Fruit fly (Drosophila melanogaster): ENCODE results near the gene CG14715.

The CG14715 gene

dm6 chr3R:11639946-11640588, 34.0 kb upstream of the CG14715 start (continued):
- peak; percentile 62 for TF ChIP-seq fru (GFP tag; optimal IDR thresholded peaks at IDR 0.05)
- TF ChIP-seq Mio (GFP tag; optimal IDR thresholded peaks at IDR 0.05): no peak
- TF ChIP-seq br (GFP tag; optimal IDR thresholded peaks at IDR 0.05): no peak

dm6 chr3R:11646826-11647225, 27.2 kb upstream of the CG14715 start:
- TF ChIP-seq dl (GFP tag; optimal IDR thresholded peaks at IDR 0.05; ENCODE audit: insufficient read depth in 1 of 2, partially characterized antibody in 2 of 2) (peak in 1 of 2 experiments; percentile 8), pan (optimal IDR thresholded peaks at IDR 0.05) (no peak), Vsx2 (GFP tag; optimal IDR thresholded peaks at IDR 0.05; ENCODE audit: partially characterized antibody) (no peak)

- TF ChIP-seq OdsH (GFP tag; optimal IDR thresholded peaks at IDR 0.05) (no peak), tai (GFP tag; optimal IDR thresholded peaks at IDR 0.05) (peak; percentile 22), Vsx2 (GFP tag; optimal IDR thresholded peaks at IDR 0.05; ENCODE audit: partially characterized antibody) (no peak), Rel (GFP tag; optimal IDR thresholded peaks at IDR 0.05) (no peak), Rel (tag; optimal IDR thresholded peaks at IDR 0.05) (no peak), brk (GFP tag; optimal IDR thresholded peaks at IDR 0.05) (no peak), sv (GFP tag; optimal IDR thresholded peaks at IDR 0.05) (no peak), sage (GFP tag; optimal IDR thresholded peaks at IDR 0.05) (peak; percentile 13), pan (optimal IDR thresholded peaks at IDR 0.05) (no peak)
These were observed 25.4 kb upstream of the CG14715 start for dm6 chr3R:11648356-11649355.

dm6 chr3R:11649449-11649848, 24.6 kb upstream of the CG14715 start:
- TF ChIP-seq Dfd (GFP tag; optimal IDR thresholded peaks at IDR 0.05) (no peak), Rel (GFP tag; optimal IDR thresholded peaks at IDR 0.05) (peak; percentile 58), Rel (tag; optimal IDR thresholded peaks at IDR 0.05) (no peak), HLH106 (tag; optimal IDR thresholded peaks at IDR 0.05) (peak; percentile 86), sage (GFP tag; optimal IDR thresholded peaks at IDR 0.05) (peak; percentile 52), Abd-B (GFP tag; optimal IDR thresholded peaks at IDR 0.05) (no peak), br (GFP tag; optimal IDR thresholded peaks at IDR 0.05) (peak; percentile 88), GATAd (GFP tag; optimal IDR thresholded peaks at IDR 0.05) (peak; percentile 15), dsf (GFP tag; optimal IDR thresholded peaks at IDR 0.05; ENCODE audit: borderline replicate concordance) (peak; percentile 31), Jra (GFP tag; optimal IDR thresholded peaks at IDR 0.05) (peak; percentile 74), Dif (GFP tag; optimal IDR thresholded peaks at IDR 0.05; ENCODE audit: partially characterized antibody) (no peak), brk (GFP tag; optimal IDR thresholded peaks at IDR 0.05) (peak; percentile 55), CG9705 (GFP tag; optimal IDR thresholded peaks at IDR 0.05) (peak; percentile 63), Myc (optimal IDR thresholded peaks at IDR 0.05) (no peak), sv (GFP tag; optimal IDR thresholded peaks at IDR 0.05) (peak; percentile 98), Vsx2 (GFP tag; optimal IDR thresholded peaks at IDR 0.05; ENCODE audit: partially characterized antibody) (no peak), Hr78 (GFP tag; optimal IDR thresholded peaks at IDR 0.05) (no peak), woc (GFP tag; optimal IDR thresholded peaks at IDR 0.05) (peak; percentile 62), jim (GFP tag; optimal IDR thresholded peaks at IDR 0.05) (no peak), dmrt93B (GFP tag; optimal IDR thresholded peaks at IDR 0.05) (peak; percentile 73), lola (GFP tag; optimal IDR thresholded peaks at IDR 0.05) (no peak), Mio (GFP tag; optimal IDR thresholded peaks at IDR 0.05) (no peak), CrebA (GFP tag; optimal IDR thresholded peaks at IDR 0.05; ENCODE audit: borderline replicate concordance) (no peak), N (GFP tag; optimal IDR thresholded peaks at IDR 0.05) (no peak), foxo (GFP tag; optimal IDR thresholded peaks at IDR 0.05) (peak; percentile 56 to 90), Hr83 (GFP tag; optimal IDR thresholded peaks at IDR 0.05; ENCODE audit: poor library complexity, severe bottlenecking) (peak; percentile 65), ey (GFP tag; optimal IDR thresholded peaks at IDR 0.05) (peak; percentile 88), fru (GFP tag; optimal IDR thresholded peaks at IDR 0.05) (peak; percentile 79), h (GFP tag; optimal IDR thresholded peaks at IDR 0.05) (peak; percentile 88), CG32264 (GFP tag; optimal IDR thresholded peaks at IDR 0.05) (peak; percentile 29), OdsH (GFP tag; optimal IDR thresholded peaks at IDR 0.05) (peak; percentile 87), tai (GFP tag; optimal IDR thresholded peaks at IDR 0.05) (peak; percentile 88), Sp1 (GFP tag; optimal IDR thresholded peaks at IDR 0.05) (peak; percentile 79), pan (optimal IDR thresholded peaks at IDR 0.05) (no peak), psq (GFP tag; optimal IDR thresholded peaks at IDR 0.05) (peak; percentile 71), rgr (GFP tag; optimal IDR thresholded peaks at IDR 0.05) (peak; percentile 88), Hnf4 (GFP tag; optimal IDR thresholded peaks at IDR 0.05) (peak; percentile 90), usp (GFP tag; optimal IDR thresholded peaks at IDR 0.05) (no peak)

Measured in whole organism, wandering third instar larva.